Worm (Caenorhabditis elegans) whole organism, L3 larva: ENCODE results near the gene Y46G5A.47.
"Not testable (repeated sequence)": the region's sequence is repeated elsewhere in the genome, so short reads cannot be mapped to it uniquely, and the experiment has no call there.

ENCODE experiments used
- mdl-1 ChIP-seq: fragments of 150-350 bp; optimal IDR thresholded peaks from 2 replicates; lab custom pipeline; 2014; ENCODE audit warnings: missing biosample characterization, missing genetic modification characterization
- nhr-28 ChIP-seq: fragments of 150-350 bp; optimal IDR thresholded peaks from 2 replicates; lab custom pipeline; 2014; ENCODE audit warnings: missing biosample characterization, missing genetic modification characterization
- skn-1 ChIP-seq: fragments of 150-350 bp; optimal IDR thresholded peaks from 2 replicates; lab custom pipeline; 2014; ENCODE audit warnings: missing biosample characterization, missing genetic modification characterization
- ztf-11 ChIP-seq: fragments of 150-350 bp; optimal IDR thresholded peaks from 2 replicates; lab custom pipeline; 2014; ENCODE audit warnings: missing biosample characterization, missing genetic modification characterization

- TF ChIP-seq mdl-1 (tag; lab: Kevin White, UChicago); skn-1 (tag; lab: Kevin White, UChicago); ztf-11; nhr-28 (tag; lab: Kevin White, UChicago): not testable (repeated sequence)
Measured at ce11 chrII:12778374-12778773, 26.7 kb downstream of the Y46G5A.47 start.
